Fruit fly (Drosophila melanogaster): Measurements from ENCODE around the gene Mms19.

- peak; percentile 64 for TF ChIP-seq dmrt93B (GFP tag; optimal IDR thresholded peaks at IDR 0.05)
- TF ChIP-seq Sp1 (GFP tag; optimal IDR thresholded peaks at IDR 0.05): peak; percentile 48
- no peak for TF ChIP-seq CrebA (GFP tag; optimal IDR thresholded peaks at IDR 0.05; ENCODE audit: borderline replicate concordance)
These were observed at the start of gene Mms19, which contains the start of gene Kat60 for dm6 chr3R:5232197-5232607.

All from whole organism, wandering third instar larva.